Fruit fly (Drosophila melanogaster) whole organism, embryonic: ENCODE measurements around the gene Tace.

ENCODE experiments used
- Bdp1 ChIP-seq: fragments of 200-800 bp; sonication (Bioruptor generic); optimal IDR thresholded peaks from 3 replicates; lab custom pipeline; 2016; ENCODE audit warnings: missing biosample characterization, missing genetic modification characterization
- Bgb ChIP-seq: fragments of 200-800 bp; sonication (Bioruptor generic); IDR thresholded peaks from 2 replicates; pipeline ENCODE4 v1.3.6; 2022; ENCODE audit warnings: missing biosample characterization, missing genetic modification characterization; ENCODE audit not compliant: partially characterized antibody
- CG10267 ChIP-seq: fragments of 200-800 bp; sonication (Bioruptor generic); optimal IDR thresholded peaks from 2 replicates; lab custom pipeline; 2018; ENCODE audit warnings: missing biosample characterization, mild to moderate bottlenecking, missing genetic modification characterization, moderate library complexity
- CG10979 ChIP-seq: fragments of 200-800 bp; sonication (Bioruptor generic); optimal IDR thresholded peaks from 2 replicates; lab custom pipeline; 2018; ENCODE audit warnings: missing biosample characterization, mild to moderate bottlenecking, missing genetic modification characterization, moderate library complexity
- CG13287 ChIP-seq: fragments of 200-800 bp; sonication (Bioruptor generic); IDR thresholded peaks from 2 replicates; pipeline ENCODE4 v1.3.6; 2022; ENCODE audit warnings: missing biosample characterization, missing genetic modification characterization; ENCODE audit not compliant: partially characterized antibody
- CG1602 ChIP-seq: fragments of 200-800 bp; sonication (Bioruptor generic); optimal IDR thresholded peaks from 3 replicates; lab custom pipeline; 2016; ENCODE audit warnings: missing biosample characterization, missing genetic modification characterization
- CG17612 ChIP-seq: fragments of 200-800 bp; sonication (Bioruptor generic); IDR thresholded peaks from 2 replicates; pipeline ENCODE4 v1.3.6; 2022; ENCODE audit warnings: missing biosample characterization, missing genetic modification characterization
- CG17829 ChIP-seq: fragments of 200-800 bp; optimal IDR thresholded peaks from 2 replicates; lab custom pipeline; 2019; ENCODE audit warnings: missing biosample characterization, mild to moderate bottlenecking, missing genetic modification characterization, moderate library complexity
- CG18011 ChIP-seq: fragments of 200-800 bp; sonication (Bioruptor generic); optimal IDR thresholded peaks from 2 replicates; lab custom pipeline; 2017; ENCODE audit warnings: missing biosample characterization, missing genetic modification characterization, mild to moderate bottlenecking, moderate library complexity, missing genotype
- CG2120 ChIP-seq: fragments of 200-800 bp; sonication (Bioruptor generic); optimal IDR thresholded peaks from 3 replicates; lab custom pipeline; 2016; ENCODE audit warnings: missing biosample characterization, missing genetic modification characterization
- CG2129 ChIP-seq: fragments of 200-800 bp; sonication (Bioruptor generic); IDR thresholded peaks from 2 replicates; pipeline ENCODE4 v1.3.6; 2022; ENCODE audit warnings: missing biosample characterization, missing genetic modification characterization; ENCODE audit not compliant: partially characterized antibody
- CG2875 ChIP-seq: fragments of 200-800 bp; sonication (Bioruptor generic); optimal IDR thresholded peaks from 2 replicates; lab custom pipeline; 2017; ENCODE audit warnings: missing biosample characterization, mild to moderate bottlenecking, missing genetic modification characterization, missing genetic modification reagents
- CG6813 ChIP-seq: fragments of 200-800 bp; sonication (Bioruptor generic); optimal IDR thresholded peaks from 2 replicates; lab custom pipeline; 2017; ENCODE audit warnings: missing biosample characterization, missing genetic modification characterization, mild to moderate bottlenecking, moderate library complexity, missing genetic modification reagents
- Chrac-16 ChIP-seq: fragments of 200-800 bp; sonication (Bioruptor generic); optimal IDR thresholded peaks from 3 replicates; lab custom pipeline; 2016; ENCODE audit warnings: missing biosample characterization, missing genetic modification characterization
- Dip3 ChIP-seq: fragments of 200-800 bp; sonication (Bioruptor generic); optimal IDR thresholded peaks from 3 replicates; lab custom pipeline; 2016; ENCODE audit warnings: missing biosample characterization, missing genetic modification characterization
- Max ChIP-seq: fragments of 200-800 bp; sonication (Bioruptor generic); optimal IDR thresholded peaks from 2 replicates; lab custom pipeline; 2016; ENCODE audit warnings: missing biosample characterization, mild to moderate bottlenecking, missing genetic modification characterization
- Meics ChIP-seq: fragments of 200-800 bp; sonication (Bioruptor generic); optimal IDR thresholded peaks from 2 replicates; lab custom pipeline; 2017; ENCODE audit warnings: missing biosample characterization, mild to moderate bottlenecking, missing genetic modification characterization
- Myb ChIP-seq: fragments of 200-800 bp; sonication (Bioruptor generic); optimal IDR thresholded peaks from 2 replicates; lab custom pipeline; 2016; ENCODE audit warnings: missing biosample characterization, missing genetic modification characterization
- Opbp ChIP-seq: fragments of 200-800 bp; sonication (Bioruptor generic); IDR thresholded peaks from 3 replicates; pipeline ENCODE4 v1.3.6; 2022; ENCODE audit warnings: missing biosample characterization, missing genetic modification characterization; ENCODE audit not compliant: partially characterized antibody
- Pdp1 ChIP-seq, 2 experiments: fragments of 200-800 bp; sonication (Bioruptor generic); optimal IDR thresholded peaks; 3 replicates each; lab custom pipeline; 2016; ENCODE audit warnings: missing biosample characterization in 2 of 2, missing genetic modification characterization in 2 of 2, mild to moderate bottlenecking in 1 of 2, moderate library complexity in 1 of 2
- Sin3A ChIP-seq: fragments of >200 bp; optimal IDR thresholded peaks from 2 replicates; lab custom pipeline; 2018
- Sry-δ ChIP-seq: fragments of 200-800 bp; sonication (Bioruptor generic); optimal IDR thresholded peaks from 2 replicates; lab custom pipeline; 2016; ENCODE audit warnings: missing biosample characterization, missing genetic modification characterization
- Tbp ChIP-seq: fragments of >200 bp; optimal IDR thresholded peaks from 2 replicates; lab custom pipeline; 2018; ENCODE audit warnings: missing biosample characterization, missing genetic modification characterization
- Trl ChIP-seq, 3 experiments: fragments of >200 bp in 2 of 3; fragments of 200-800 bp in 1 of 3; sonication (Bioruptor generic) in 1 of 3; optimal IDR thresholded peaks; 2 replicates in 1 of 3; 3 replicates in 2 of 3; lab custom pipeline; 2016 to 2017; ENCODE audit warnings: missing biosample characterization in 1 of 3, missing genetic modification characterization in 1 of 3
- Xbp1 ChIP-seq: fragments of 200-800 bp; sonication (Bioruptor generic); optimal IDR thresholded peaks from 3 replicates; lab custom pipeline; 2016; ENCODE audit warnings: missing biosample characterization, mild to moderate bottlenecking, missing genetic modification characterization
- az2 ChIP-seq: fragments of 200-800 bp; sonication (Bioruptor generic); optimal IDR thresholded peaks from 3 replicates; lab custom pipeline; 2016; ENCODE audit warnings: missing biosample characterization, missing genetic modification characterization
- chm ChIP-seq: fragments of 200-800 bp; sonication (Bioruptor generic); IDR thresholded peaks from 2 replicates; pipeline ENCODE4 v1.3.6; 2022; ENCODE audit warnings: missing biosample characterization, missing genetic modification characterization
- crp ChIP-seq, 2 experiments: fragments of 200-800 bp; sonication (Bioruptor generic); optimal IDR thresholded peaks; 2 replicates in 1 of 2; 3 replicates in 1 of 2; lab custom pipeline; 2017; ENCODE audit warnings: missing biosample characterization in 2 of 2, missing genetic modification characterization in 2 of 2, mild to moderate bottlenecking in 1 of 2, moderate library complexity in 1 of 2
- dan ChIP-seq: fragments of 200-800 bp; sonication (Bioruptor generic); IDR thresholded peaks from 2 replicates; pipeline ENCODE4 v1.3.6; 2022; ENCODE audit warnings: missing biosample characterization, missing genetic modification characterization
- dimm ChIP-seq: fragments of 200-800 bp; sonication (Bioruptor generic); IDR thresholded peaks from 2 replicates; pipeline ENCODE4 v1.3.6; 2022; ENCODE audit warnings: missing biosample characterization, missing genetic modification characterization
- dm ChIP-seq: fragments of 200-800 bp; sonication (Bioruptor generic); optimal IDR thresholded peaks from 3 replicates; lab custom pipeline; 2016; ENCODE audit warnings: missing biosample characterization, missing genetic modification characterization
- ems ChIP-seq: fragments of 200-800 bp; sonication (Bioruptor generic); optimal IDR thresholded peaks from 3 replicates; lab custom pipeline; 2016; ENCODE audit warnings: missing biosample characterization, missing genetic modification characterization
- insv ChIP-seq, 2 experiments: fragments of 200-800 bp; sonication (Bioruptor generic); optimal IDR thresholded peaks; 3 replicates each; lab custom pipeline; 2016 to 2018; ENCODE audit warnings: missing biosample characterization in 2 of 2, missing genetic modification characterization in 2 of 2
- kah ChIP-seq: fragments of 200-800 bp; sonication (Bioruptor generic); optimal IDR thresholded peaks from 2 replicates; lab custom pipeline; 2018; ENCODE audit warnings: missing biosample characterization, mild to moderate bottlenecking, missing genetic modification characterization
- slbo ChIP-seq: fragments of 200-800 bp; sonication (Bioruptor generic); IDR thresholded peaks from 2 replicates; pipeline ENCODE4 v1.3.6; 2022; ENCODE audit warnings: missing biosample characterization, missing genetic modification characterization
- tll ChIP-seq, 2 experiments: fragments of 200-800 bp in 1 of 2; fragments of >200 bp in 1 of 2; sonication (Bioruptor generic) in 1 of 2; optimal IDR thresholded peaks; 2 replicates each; lab custom pipeline; 2017 to 2019; ENCODE audit warnings: missing biosample characterization in 2 of 2, missing genetic modification characterization in 2 of 2, mild to moderate bottlenecking in 1 of 2, moderate library complexity in 1 of 2
- trh ChIP-seq: fragments of 200-800 bp; sonication (Bioruptor generic); optimal IDR thresholded peaks from 2 replicates; lab custom pipeline; 2016; ENCODE audit warnings: missing biosample characterization, missing genetic modification characterization
- unpg ChIP-seq: fragments of 200-800 bp; sonication (Bioruptor generic); optimal IDR thresholded peaks from 3 replicates; lab custom pipeline; 2018; ENCODE audit warnings: missing biosample characterization, mild to moderate bottlenecking, missing genetic modification characterization, moderate library complexity
- vnd ChIP-seq: fragments of 200-800 bp; sonication (Bioruptor generic); IDR thresholded peaks from 3 replicates; pipeline ENCODE4 v1.3.6; 2022; ENCODE audit warnings: missing biosample characterization, missing genetic modification characterization; ENCODE audit not compliant: partially characterized antibody
- zen2 ChIP-seq: fragments of 200-800 bp; sonication (Bioruptor generic); IDR thresholded peaks from 3 replicates; pipeline ENCODE4 v1.3.6; 2022; ENCODE audit warnings: missing biosample characterization, missing genetic modification characterization; ENCODE audit not compliant: partially characterized antibody

Gene Tace

DNA sequence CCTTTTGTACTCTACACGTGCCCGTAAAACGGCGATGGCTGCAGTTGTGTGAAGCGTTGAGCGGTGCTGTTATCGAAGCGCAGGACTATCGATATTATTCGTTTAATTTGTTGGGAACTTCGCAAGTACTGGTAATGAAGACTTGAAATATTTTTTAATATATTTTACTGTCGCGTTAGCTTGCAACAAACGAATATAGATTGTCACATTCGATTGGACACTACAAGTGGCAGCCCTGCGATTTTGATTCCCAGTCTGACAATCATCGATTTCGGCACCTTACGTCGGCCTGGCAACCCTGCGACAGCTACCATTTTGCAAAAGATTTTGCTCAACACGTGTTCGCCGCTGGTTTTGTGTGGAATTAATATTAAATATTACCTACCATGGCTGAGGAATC, 4.3 kb downstream of the Tace start, which contains the start of the genes Nlp and Nph (continued):
- peak in 1 of 2 experiments; percentile 9 for TF ChIP-seq insv (GFP tag; optimal IDR thresholded peaks at IDR 0.05; lab: Kevin White, UChicago)
- no peak for TF ChIP-seq CG17612 (GFP tag; lab: Robert Waterston, UW)
- TF ChIP-seq CG2120 (GFP tag; lab: Kevin White, UChicago) = peak; percentile 45
- TF ChIP-seq trh (GFP tag; lab: Kevin White, UChicago) = no peak
- TF ChIP-seq Trl (optimal IDR thresholded peaks at IDR 0.05; lab: Kevin White, UChicago) = no peak
- TF ChIP-seq Trl (GFP tag; optimal IDR thresholded peaks at IDR 0.05; lab: Kevin White, UChicago) = peak; percentile 0
- no peak for TF ChIP-seq az2 (GFP tag; lab: Kevin White, UChicago)
- TF ChIP-seq kah = peak; percentile 75
- no peak for TF ChIP-seq tll (GFP tag; optimal IDR thresholded peaks at IDR 0.05; lab: Kevin White, UChicago)
- peak; percentile 64 for TF ChIP-seq Tbp (GFP tag; lab: Kevin White, UChicago)
- peak in 1 of 2 experiments; percentile 26 for TF ChIP-seq crp (GFP tag; optimal IDR thresholded peaks at IDR 0.05; lab: Kevin White, UChicago)
- peak; percentile 63 for TF ChIP-seq CG10267 (tag; lab: Kevin White, UChicago)
- TF ChIP-seq zen2 (GFP tag; lab: Robert Waterston, UW) = peak; percentile 85; the same call in 2 of the 3 replicates
- peak; percentile 87 for TF ChIP-seq Max (GFP tag; lab: Kevin White, UChicago)
- TF ChIP-seq vnd = peak; percentile 75; the same call in 2 of the 3 replicates
- no peak for TF ChIP-seq CG6813 (GFP tag; lab: Kevin White, UChicago)
- peak; percentile 6 for TF ChIP-seq Chrac-16 (GFP tag; lab: Kevin White, UChicago)
- TF ChIP-seq unpg = peak; percentile 16
- peak; percentile 69 for TF ChIP-seq CG2129 (GFP tag; lab: Robert Waterston, UW)
- TF ChIP-seq CG10979 (tag; lab: Kevin White, UChicago) = peak; percentile 15
- peak; percentile 84 for TF ChIP-seq Bgb (GFP tag; lab: Robert Waterston, UW)
- TF ChIP-seq CG18011 = peak; percentile 30
- no peak for TF ChIP-seq chm (GFP tag; lab: Robert Waterston, UW)
- no peak for TF ChIP-seq Bdp1 (GFP tag; lab: Kevin White, UChicago)
- TF ChIP-seq Sry-δ (GFP tag; lab: Kevin White, UChicago) = peak; percentile 81
- no peak for TF ChIP-seq dimm (GFP tag; lab: Robert Waterston, UW)
- peak; percentile 45 for TF ChIP-seq slbo (GFP tag; lab: Robert Waterston, UW)
- peak; percentile 3 for TF ChIP-seq ems (GFP tag; lab: Kevin White, UChicago)
- TF ChIP-seq CG13287 (GFP tag; lab: Robert Waterston, UW) = peak; percentile 95
- TF ChIP-seq dm (GFP tag; lab: Kevin White, UChicago) = peak; percentile 89
- TF ChIP-seq CG17829 (tag; lab: Kevin White, UChicago) = peak; percentile 80
- TF ChIP-seq CG2875 = no peak
- TF ChIP-seq Sin3A (lab: Kevin White, UChicago) = peak; percentile 84
- peak; percentile 26 for TF ChIP-seq Myb (GFP tag; lab: Kevin White, UChicago)
- peak; percentile 35 for TF ChIP-seq Xbp1
- no peak for TF ChIP-seq CG1602 (GFP tag; lab: Kevin White, UChicago)
- TF ChIP-seq Opbp = peak; percentile 76
- TF ChIP-seq dan (GFP tag; lab: Robert Waterston, UW) = no peak
- TF ChIP-seq Dip3 (GFP tag; lab: Kevin White, UChicago) = peak; percentile 15
- TF ChIP-seq Pdp1 (GFP tag; optimal IDR thresholded peaks at IDR 0.05; lab: Kevin White, UChicago) = peak; percentile 11 to 19
- peak; percentile 74 for TF ChIP-seq Meics (GFP tag; lab: Kevin White, UChicago)
